Worm (Caenorhabditis elegans): ENCODE results near the gene M153.5.

ce11 chrX:12142569-12142968, 1.2 kb upstream of the M153.5 start, which contains the start of gene M153.3:
- TF ChIP-seq elt-3 (tag; optimal IDR thresholded peaks at IDR 0.05) (no peak), snpc-4 (tag; optimal IDR thresholded peaks at IDR 0.05) (no peak), unc-62 (GFP tag; optimal IDR thresholded peaks at IDR 0.05) (no peak), nhr-237 (tag; optimal IDR thresholded peaks at IDR 0.05) (no peak), nhr-76 (tag; optimal IDR thresholded peaks at IDR 0.05) (no peak), ztf-11 (tag; optimal IDR thresholded peaks at IDR 0.05) (no peak), mls-2 (tag; optimal IDR thresholded peaks at IDR 0.05) (no peak)
